Fruit fly (Drosophila melanogaster): ENCODE results near the gene CG11327.
A peak's percentile ranks its signal among the peaks of the same experiment; 100 is the strongest.

The CG11327 gene

dm6 chr2L:6700742-6701141 lies 14.2 kb upstream of the CG11327 start:
- TF ChIP-seq CG14655 (GFP tag; optimal IDR thresholded peaks at IDR 0.05) (no peak), CG15710 (tag; optimal IDR thresholded peaks at IDR 0.05) (no peak), fd96Ca (GFP tag; IDR thresholded peaks at IDR 0.05) (no peak), CG9948 (tag; optimal IDR thresholded peaks at IDR 0.05) (no peak), CG12605 (GFP tag; IDR thresholded peaks at IDR 0.05) (no peak), CG13204 (GFP tag; optimal IDR thresholded peaks at IDR 0.05) (no peak), CG8301 (tag; optimal IDR thresholded peaks at IDR 0.05) (no peak), D1 (tag; optimal IDR thresholded peaks at IDR 0.05) (no peak)

dm6 chr2L:6698387-6698786 lies 11.9 kb upstream of the CG11327 start:
- TF ChIP-seq CG4496 (GFP tag; IDR thresholded peaks at IDR 0.05): peak; percentile 89
- peak; percentile 89 for TF ChIP-seq CG32121 (GFP tag; IDR thresholded peaks at IDR 0.05)
- no peak for TF ChIP-seq D1 (tag; optimal IDR thresholded peaks at IDR 0.05)
- TF ChIP-seq Pif1B (GFP tag; optimal IDR thresholded peaks at IDR 0.05): peak; percentile 64
- TF ChIP-seq gl (tag; optimal IDR thresholded peaks at IDR 0.05): no peak
- TF ChIP-seq CG15710 (tag; optimal IDR thresholded peaks at IDR 0.05): peak; percentile 57
- TF ChIP-seq EcR (GFP tag; optimal IDR thresholded peaks at IDR 0.05): no peak
- TF ChIP-seq CG9948 (tag; optimal IDR thresholded peaks at IDR 0.05): peak; percentile 55
- TF ChIP-seq CG14655 (GFP tag; optimal IDR thresholded peaks at IDR 0.05): peak; percentile 62
- TF ChIP-seq Snoo (tag; optimal IDR thresholded peaks at IDR 0.05): peak; percentile 55
- TF ChIP-seq CG34367 (tag; optimal IDR thresholded peaks at IDR 0.05): peak; percentile 55
- peak; percentile 83 for TF ChIP-seq Ets98B (GFP tag; IDR thresholded peaks at IDR 0.05)
- TF ChIP-seq CG12605 (GFP tag; IDR thresholded peaks at IDR 0.05): peak; percentile 78
- TF ChIP-seq CG13204 (GFP tag; optimal IDR thresholded peaks at IDR 0.05): no peak
- peak; percentile 83; the same call in 2 of the 3 replicates for TF ChIP-seq fd96Ca (GFP tag; IDR thresholded peaks at IDR 0.05)
- no peak for TF ChIP-seq CG10348 (GFP tag; IDR thresholded peaks at IDR 0.05)
- peak; percentile 62 for TF ChIP-seq CG8159 (tag; optimal IDR thresholded peaks at IDR 0.05)
- TF ChIP-seq CG8301 (tag; optimal IDR thresholded peaks at IDR 0.05): peak; percentile 66
- TF ChIP-seq rn (GFP tag; IDR thresholded peaks at IDR 0.05): peak; percentile 65
- TF ChIP-seq Pif1A (GFP tag; optimal IDR thresholded peaks at IDR 0.05): peak; percentile 65
- peak; percentile 60 for TF ChIP-seq CG17806 (tag; optimal IDR thresholded peaks at IDR 0.05)

DNA sequence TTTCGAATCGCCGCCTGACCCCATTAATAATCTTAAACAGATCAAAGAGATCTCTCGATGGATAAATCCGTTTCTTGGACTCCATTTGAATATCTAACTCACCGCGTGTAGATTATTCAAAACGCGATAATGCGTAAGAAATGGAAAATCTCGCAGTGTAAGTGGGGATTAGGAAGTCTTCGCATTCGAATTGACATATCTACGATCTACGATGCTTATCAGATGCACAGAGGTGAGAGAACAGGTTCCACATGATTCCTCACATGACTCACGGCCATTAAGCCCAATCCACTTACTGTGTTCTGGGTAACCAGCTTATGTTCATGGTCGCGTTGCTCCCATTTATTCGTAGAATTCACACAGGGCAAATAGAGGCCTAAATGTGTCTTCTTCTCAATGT lies 9.7 kb upstream of the CG11327 start:
- no peak for TF ChIP-seq CG10348 (GFP tag; IDR thresholded peaks at IDR 0.05)
- TF ChIP-seq CG17806 (tag; optimal IDR thresholded peaks at IDR 0.05): no peak
- no peak for TF ChIP-seq CG34367 (tag; optimal IDR thresholded peaks at IDR 0.05)
- TF ChIP-seq Snoo (tag; optimal IDR thresholded peaks at IDR 0.05): no peak
- TF ChIP-seq CG32121 (GFP tag; IDR thresholded peaks at IDR 0.05): no peak
- no peak for TF ChIP-seq fd96Ca (GFP tag; IDR thresholded peaks at IDR 0.05)
- no peak for TF ChIP-seq CG12605 (GFP tag; IDR thresholded peaks at IDR 0.05)
- no peak for TF ChIP-seq CG15710 (tag; optimal IDR thresholded peaks at IDR 0.05)
- TF ChIP-seq CG8301 (tag; optimal IDR thresholded peaks at IDR 0.05): no peak
- no peak for TF ChIP-seq CG4496 (GFP tag; IDR thresholded peaks at IDR 0.05)
- no peak for TF ChIP-seq Ets98B (GFP tag; IDR thresholded peaks at IDR 0.05)
- TF ChIP-seq CG14655 (GFP tag; optimal IDR thresholded peaks at IDR 0.05): no peak
- no peak for TF ChIP-seq rn (GFP tag; IDR thresholded peaks at IDR 0.05)
- TF ChIP-seq CG13204 (GFP tag; optimal IDR thresholded peaks at IDR 0.05): no peak
- TF ChIP-seq D1 (tag; optimal IDR thresholded peaks at IDR 0.05): no peak

DNA sequence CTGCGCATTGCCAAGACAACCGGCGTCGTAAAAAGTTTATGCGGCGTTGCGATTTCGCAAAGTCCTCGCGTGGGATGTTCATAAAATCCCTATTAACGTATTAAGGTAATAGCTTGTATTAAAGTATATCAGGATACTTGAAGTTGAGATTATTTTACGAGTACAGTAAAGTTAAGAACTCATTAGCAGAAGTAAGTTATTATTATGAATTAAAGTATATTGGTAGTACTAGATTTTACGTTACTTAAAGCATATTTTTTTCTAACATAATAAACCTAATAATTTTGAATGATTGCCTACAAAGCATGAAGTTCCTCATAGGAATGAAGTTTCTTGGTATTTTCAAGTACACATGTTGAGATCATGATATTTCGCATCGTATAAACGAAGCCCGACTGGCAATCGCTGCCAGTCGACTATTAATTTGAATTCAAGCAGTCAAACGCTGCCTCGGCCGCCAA lies 7.3 kb upstream of the CG11327 start:
- TF ChIP-seq Snoo (tag; optimal IDR thresholded peaks at IDR 0.05) (peak; percentile 44), gl (tag; optimal IDR thresholded peaks at IDR 0.05) (no peak), rn (GFP tag; IDR thresholded peaks at IDR 0.05) (no peak), CG15710 (tag; optimal IDR thresholded peaks at IDR 0.05) (peak; percentile 77), CG13204 (GFP tag; optimal IDR thresholded peaks at IDR 0.05) (peak; percentile 55), CG8159 (tag; optimal IDR thresholded peaks at IDR 0.05) (peak; percentile 83), CG10348 (GFP tag; IDR thresholded peaks at IDR 0.05) (no peak), CG34367 (tag; optimal IDR thresholded peaks at IDR 0.05) (peak; percentile 66), CG32121 (GFP tag; IDR thresholded peaks at IDR 0.05) (no peak), CG17806 (tag; optimal IDR thresholded peaks at IDR 0.05) (peak; percentile 52), D1 (tag; optimal IDR thresholded peaks at IDR 0.05) (peak; percentile 43), CG14655 (GFP tag; optimal IDR thresholded peaks at IDR 0.05) (peak; percentile 86), Pif1A (GFP tag; optimal IDR thresholded peaks at IDR 0.05) (peak; percentile 65), fd96Ca (GFP tag; IDR thresholded peaks at IDR 0.05) (peak; percentile 30; the same call in 1 of the 3 replicates), CG12605 (GFP tag; IDR thresholded peaks at IDR 0.05) (0 out of 2 replicates have a peak, but pooled peaks have one; percentile 23), Ets98B (GFP tag; IDR thresholded peaks at IDR 0.05) (no peak), CG8301 (tag; optimal IDR thresholded peaks at IDR 0.05) (peak; percentile 81), EcR (GFP tag; optimal IDR thresholded peaks at IDR 0.05) (no peak), CG4496 (GFP tag; IDR thresholded peaks at IDR 0.05) (0 out of 3 replicates have a peak, but pooled peaks have one; percentile 59), CG9948 (tag; optimal IDR thresholded peaks at IDR 0.05) (peak; percentile 69), Pif1B (GFP tag; optimal IDR thresholded peaks at IDR 0.05) (peak; percentile 39)

DNA sequence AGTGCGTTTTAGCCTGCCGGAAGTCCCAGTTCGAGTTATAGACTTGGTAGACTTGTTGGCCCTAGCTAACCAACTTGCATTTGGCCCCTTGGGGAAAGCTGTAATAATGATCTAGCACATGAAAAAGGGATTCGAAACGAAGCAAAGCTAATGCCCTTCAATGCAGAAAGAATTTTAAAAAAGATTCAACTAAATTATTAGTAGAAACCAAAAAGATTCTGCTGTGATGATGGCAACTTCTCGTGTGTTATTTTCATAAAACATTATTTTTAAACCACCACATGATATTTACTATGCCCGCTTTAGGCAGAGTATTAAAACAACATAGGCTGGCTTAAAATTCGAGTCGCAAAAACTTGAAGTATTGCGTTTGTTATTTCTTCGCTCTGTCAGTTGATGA lies 5.5 kb upstream of the CG11327 start:
- no peak for TF ChIP-seq D1 (tag; optimal IDR thresholded peaks at IDR 0.05)
- TF ChIP-seq CG8301 (tag; optimal IDR thresholded peaks at IDR 0.05): peak; percentile 30
- TF ChIP-seq CG8159 (tag; optimal IDR thresholded peaks at IDR 0.05): peak; percentile 4
- no peak for TF ChIP-seq gl (tag; optimal IDR thresholded peaks at IDR 0.05)
- TF ChIP-seq EcR (GFP tag; optimal IDR thresholded peaks at IDR 0.05): no peak
- TF ChIP-seq CG15710 (tag; optimal IDR thresholded peaks at IDR 0.05): peak; percentile 1
- TF ChIP-seq Pif1B (GFP tag; optimal IDR thresholded peaks at IDR 0.05): no peak
- no peak for TF ChIP-seq CG13204 (GFP tag; optimal IDR thresholded peaks at IDR 0.05)
- peak; percentile 14 for TF ChIP-seq CG34367 (tag; optimal IDR thresholded peaks at IDR 0.05)
- no peak for TF ChIP-seq Snoo (tag; optimal IDR thresholded peaks at IDR 0.05)
- no peak for TF ChIP-seq Ets98B (GFP tag; IDR thresholded peaks at IDR 0.05)
- no peak for TF ChIP-seq fd96Ca (GFP tag; IDR thresholded peaks at IDR 0.05)
- no peak for TF ChIP-seq rn (GFP tag; IDR thresholded peaks at IDR 0.05)
- no peak for TF ChIP-seq CG32121 (GFP tag; IDR thresholded peaks at IDR 0.05)
- TF ChIP-seq CG12605 (GFP tag; IDR thresholded peaks at IDR 0.05): no peak
- no peak for TF ChIP-seq CG4496 (GFP tag; IDR thresholded peaks at IDR 0.05)
- TF ChIP-seq CG14655 (GFP tag; optimal IDR thresholded peaks at IDR 0.05): peak; percentile 59
- peak; percentile 22 for TF ChIP-seq Pif1A (GFP tag; optimal IDR thresholded peaks at IDR 0.05)
- no peak for TF ChIP-seq CG10348 (GFP tag; IDR thresholded peaks at IDR 0.05)
- peak; percentile 33 for TF ChIP-seq CG17806 (tag; optimal IDR thresholded peaks at IDR 0.05)
- peak; percentile 25 for TF ChIP-seq CG9948 (tag; optimal IDR thresholded peaks at IDR 0.05)
